Worm (Caenorhabditis elegans) whole organism, midembryonic: Measurements from ENCODE around the gene Y54G2A.28.

ENCODE experiments used
- T22C8.4 ChIP-seq: fragments of 200-800 bp; sonication (Bioruptor generic); IDR thresholded peaks from 2 replicates; pipeline ENCODE4 v1.3.6; 2022; ENCODE audit warnings: missing genetic modification characterization, missing compliant biosample characterization
- cog-1 ChIP-seq: sonication (generic microtip); optimal IDR thresholded peaks from 2 replicates; lab custom pipeline; 2016; ENCODE audit warnings: missing genetic modification characterization, missing compliant biosample characterization
- flt-1 ChIP-seq: fragments of 200-800 bp; sonication (Bioruptor generic); IDR thresholded peaks from 2 replicates; pipeline ENCODE4 v1.3.6; 2022; ENCODE audit warnings: missing genetic modification characterization, missing compliant biosample characterization
- klf-2 ChIP-seq: fragments of 200-800 bp; sonication (Bioruptor generic); conservative IDR thresholded peaks from 2 replicates; pipeline ENCODE4 v1.3.6; 2022; ENCODE audit warnings: missing genetic modification reagents, missing genetic modification characterization, missing compliant biosample characterization
- ref-1 ChIP-seq: fragments of 200-800 bp; sonication (Bioruptor generic); conservative IDR thresholded peaks from 2 replicates; pipeline ENCODE4 v1.3.6; 2022; ENCODE audit warnings: missing genetic modification reagents, missing genetic modification characterization, missing compliant biosample characterization
- tab-1 ChIP-seq: fragments of 200-800 bp; sonication (Bioruptor generic); IDR thresholded peaks from 2 replicates; pipeline ENCODE4 v1.3.6; 2022; ENCODE audit warnings: missing genetic modification characterization, missing compliant biosample characterization
- ztf-23 ChIP-seq: fragments of 200-800 bp; sonication (Bioruptor generic); IDR thresholded peaks from 2 replicates; pipeline ENCODE4 v1.3.6; 2022; ENCODE audit warnings: missing genetic modification reagents, missing genetic modification characterization, missing compliant biosample characterization
- ztf-29 ChIP-seq: fragments of 200-800 bp; sonication (Bioruptor generic); IDR thresholded peaks from 2 replicates; pipeline ENCODE4 v1.3.6; 2022; ENCODE audit warnings: missing genetic modification reagents, missing genetic modification characterization, missing compliant biosample characterization

DNA sequence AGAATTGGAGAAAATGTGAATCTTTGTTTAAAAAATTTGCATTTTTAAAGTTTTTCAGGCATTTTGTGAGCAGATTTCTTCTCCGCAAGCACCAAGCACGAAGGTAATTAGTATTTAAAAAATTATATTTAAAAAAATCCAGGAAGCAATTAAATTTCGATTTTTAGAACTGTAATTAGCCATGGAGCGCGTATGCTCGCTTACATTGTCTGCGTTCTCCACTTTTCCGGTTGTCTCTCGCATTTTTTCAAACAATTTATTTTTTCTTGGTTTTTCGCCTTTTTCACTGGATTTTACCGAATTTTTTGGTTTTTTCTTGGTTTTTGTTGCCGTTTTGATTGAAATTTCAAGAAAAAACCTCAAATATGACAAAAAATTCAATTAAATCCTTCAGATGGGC is 43.1 kb upstream of the Y54G2A.28 start:
- TF ChIP-seq tab-1 (GFP tag; lab: Robert Waterston, UW), result no peak
- no peak for TF ChIP-seq cog-1
- TF ChIP-seq ztf-23, result no peak
- no peak for TF ChIP-seq ztf-29 (GFP tag; lab: Robert Waterston, UW)
- TF ChIP-seq flt-1 (GFP tag; lab: Robert Waterston, UW), result no peak
- TF ChIP-seq T22C8.4 (GFP tag; lab: Robert Waterston, UW), result no peak
- TF ChIP-seq ref-1 (GFP tag; lab: Robert Waterston, UW), result no peak
- no peak for TF ChIP-seq klf-2
